Worm (Caenorhabditis elegans): ENCODE results near the gene str-92.
"Not testable (repeated sequence)": the region's sequence is repeated elsewhere in the genome, so short reads cannot be mapped to it uniquely, and the experiment has no call there.

Gene str-92

DNA sequence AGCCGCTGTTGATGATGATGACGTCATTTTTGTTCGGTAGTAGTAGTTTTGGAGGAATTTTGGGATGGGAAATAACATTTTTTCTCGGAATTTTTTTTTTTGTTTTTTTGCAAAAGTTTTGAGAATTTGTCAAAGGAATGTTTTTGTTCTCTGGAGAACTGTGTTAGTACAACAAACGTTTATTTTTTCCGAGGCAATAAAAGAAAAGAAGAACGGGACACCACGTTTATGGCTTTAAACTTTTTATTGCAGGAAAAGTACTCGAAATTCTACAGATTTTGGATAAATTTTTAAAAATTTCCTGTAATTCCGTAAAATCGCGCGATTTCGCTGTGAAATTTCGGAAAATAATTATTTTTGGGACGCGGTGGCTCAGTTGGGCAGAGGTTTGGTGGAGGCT lies 14.5 kb upstream of the str-92 start, which contains the start of gene F59A1.13:
Gene F59A1.13, minus strand, starts transcription at position 101 of the 400 bp plus-strand sequence.
- TF ChIP-seq pqm-1 (tag; optimal IDR thresholded peaks at IDR 0.05) (no peak), zag-1 (tag; optimal IDR thresholded peaks at IDR 0.05) (no peak), madf-9 (GFP tag; conservative IDR thresholded peaks at IDR 0.05) (no peak), zip-2 (tag; optimal IDR thresholded peaks at IDR 0.05) (no peak), lim-7 (GFP tag; IDR thresholded peaks at IDR 0.05) (no peak), tag-97 (GFP tag; IDR thresholded peaks at IDR 0.05) (no peak), daf-19 (GFP tag; conservative IDR thresholded peaks at IDR 0.05) (no peak), F10B5.3 (tag; optimal IDR thresholded peaks at IDR 0.05) (no peak), snpc-1.2 (GFP tag; IDR thresholded peaks at IDR 0.05) (no peak), lin-38 (GFP tag; IDR thresholded peaks at IDR 0.05) (no peak), F37D6.2 (tag; optimal IDR thresholded peaks at IDR 0.05) (no peak), jun-1 (tag; optimal IDR thresholded peaks at IDR 0.05) (no peak), nhr-77 (tag; optimal IDR thresholded peaks at IDR 0.05) (no peak), lir-3 (tag; optimal IDR thresholded peaks at IDR 0.05) (no peak), hif-1 (tag; optimal IDR thresholded peaks at IDR 0.05) (no peak)

DNA sequence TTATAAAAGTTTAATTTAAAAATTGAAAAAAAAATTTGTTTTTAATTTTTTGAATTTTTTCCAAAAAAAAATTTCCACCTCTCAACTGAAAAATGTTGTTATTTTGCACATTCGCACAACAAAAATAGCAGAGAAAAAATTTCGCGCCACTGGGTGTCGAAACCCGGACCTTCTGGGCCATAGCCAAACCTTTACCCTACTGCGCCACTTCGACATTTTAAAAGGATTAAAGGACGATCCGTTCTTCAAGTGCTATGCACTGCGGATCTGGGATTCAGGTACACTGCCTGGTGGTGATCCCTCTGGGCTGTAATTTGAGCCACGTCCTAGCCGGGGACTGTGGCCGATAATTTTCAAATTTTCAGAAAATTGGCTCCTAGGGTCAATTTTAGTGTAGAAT lies 10.9 kb upstream of the str-92 start:
- TF ChIP-seq egl-43 (GFP tag; IDR thresholded peaks at IDR 0.05) (0 out of 2 replicates have a peak, but pooled peaks have one; percentile 30), madf-5 (GFP tag; IDR thresholded peaks at IDR 0.05) (peak in 1 of 2 experiments; percentile 43; a peak in 1 of 4 replicates), lim-7 (GFP tag; IDR thresholded peaks at IDR 0.05) (peak; percentile 75), nhr-41 (GFP tag; IDR thresholded peaks at IDR 0.05) (0 out of 2 replicates have a peak, but pooled peaks have one; percentile 26), vab-7 (GFP tag; IDR thresholded peaks at IDR 0.05) (peak; percentile 62), snpc-1.2 (GFP tag; IDR thresholded peaks at IDR 0.05) (peak; percentile 32; the same call in 1 of the 2 replicates), pha-4 (GFP tag; IDR thresholded peaks at IDR 0.05) (0 out of 2 replicates have a peak, but pooled peaks have one; percentile 15), lin-38 (GFP tag; IDR thresholded peaks at IDR 0.05) (peak; percentile 31; the same call in 1 of the 2 replicates)
- TF ChIP-seq pha-4 (tag; optimal IDR thresholded peaks at IDR 0.05): not testable (repeated sequence)

DNA sequence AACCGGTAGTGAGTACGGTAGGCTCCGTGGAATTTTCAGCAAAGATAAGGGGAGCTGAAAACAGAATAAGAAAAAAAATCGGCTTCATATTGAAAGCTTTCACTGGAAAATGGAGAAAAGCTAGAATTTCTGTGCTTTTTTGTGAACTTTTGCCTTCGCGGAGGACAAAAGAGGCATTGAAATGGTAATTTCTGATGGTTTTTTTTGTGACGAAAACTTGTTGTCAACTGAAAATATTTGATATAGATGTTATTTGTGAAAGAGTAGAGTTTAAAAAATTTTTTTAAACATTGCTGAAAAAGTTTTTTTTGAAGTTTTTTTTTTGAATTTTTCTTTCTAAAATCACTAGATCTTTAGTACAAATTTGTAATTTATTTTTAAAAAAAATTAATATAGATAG lies 10.4 kb upstream of the str-92 start, which contains the start of gene F59A1.18:
Gene F59A1.18, minus strand, starts transcription at position 101 of the 400 bp plus-strand sequence.
- no peak for TF ChIP-seq ceh-28 (tag; optimal IDR thresholded peaks at IDR 0.05)
- no peak for TF ChIP-seq ama-1 (optimal IDR thresholded peaks at IDR 0.05)
- TF ChIP-seq daf-19 (GFP tag; conservative IDR thresholded peaks at IDR 0.05): no peak
- no peak for TF ChIP-seq arid-1 (GFP tag; conservative IDR thresholded peaks at IDR 0.05)
- no peak for TF ChIP-seq unc-62 (GFP tag; optimal IDR thresholded peaks at IDR 0.05 in 1 of 2)
- TF ChIP-seq unc-62 (tag; optimal IDR thresholded peaks at IDR 0.05): no peak
- no peak for TF ChIP-seq php-3 (GFP tag; IDR thresholded peaks at IDR 0.05)
- no peak for TF ChIP-seq fkh-10 (GFP tag; optimal IDR thresholded peaks at IDR 0.05)
- TF ChIP-seq lin-39 (tag; optimal IDR thresholded peaks at IDR 0.05): no peak
- TF ChIP-seq madf-5 (GFP tag; IDR thresholded peaks at IDR 0.05): no peak
- TF ChIP-seq unc-39 (tag; optimal IDR thresholded peaks at IDR 0.05): no peak
- TF ChIP-seq ceh-62 (tag; optimal IDR thresholded peaks at IDR 0.05): no peak
- no peak for TF ChIP-seq nhr-11 (tag; optimal IDR thresholded peaks at IDR 0.05)
- no peak for TF ChIP-seq F44E2.7 (GFP tag; IDR thresholded peaks at IDR 0.05)
- TF ChIP-seq ctbp-1 (GFP tag; IDR thresholded peaks at IDR 0.05): no peak
- TF ChIP-seq mep-1 (tag; optimal IDR thresholded peaks at IDR 0.05): no peak

DNA sequence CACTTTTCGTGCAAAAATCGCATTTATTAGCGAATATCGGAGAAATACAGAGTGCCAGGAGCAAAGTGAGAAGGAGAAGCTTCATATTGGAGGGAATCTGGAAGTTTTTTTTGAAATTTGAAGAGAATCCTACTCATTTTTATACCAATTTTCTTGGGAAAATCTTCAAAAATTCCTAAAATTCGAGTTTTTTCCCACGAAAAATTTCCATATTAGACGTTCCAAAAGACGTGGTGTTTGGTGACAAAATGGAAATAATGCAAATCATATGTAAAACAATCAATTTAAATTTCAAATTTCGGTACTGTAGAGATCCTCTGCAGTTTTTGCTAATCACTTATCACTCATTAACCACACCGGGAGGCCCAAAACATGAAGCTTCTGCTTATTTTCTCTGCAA lies 8.4 kb upstream of the str-92 start, which contains the start of the genes F59A1.16 and F59A1.6:
Gene F59A1.16, minus strand, starts transcription at position 101 of the 400 bp plus-strand sequence.
Gene F59A1.6, plus strand, starts transcription at position 285 of the 400 bp plus-strand sequence.
- no peak for TF ChIP-seq pqm-1 (tag; optimal IDR thresholded peaks at IDR 0.05)
- TF ChIP-seq nhr-237 (tag; optimal IDR thresholded peaks at IDR 0.05): no peak
- no peak for TF ChIP-seq rbr-2 (tag; optimal IDR thresholded peaks at IDR 0.05)
- no peak for TF ChIP-seq fos-1 (tag; optimal IDR thresholded peaks at IDR 0.05)
- TF ChIP-seq nhr-10 (tag; optimal IDR thresholded peaks at IDR 0.05): no peak
- TF ChIP-seq daf-8 (GFP tag; IDR thresholded peaks at IDR 0.05): no peak
- no peak for TF ChIP-seq hlh-11 (tag; optimal IDR thresholded peaks at IDR 0.05)
- TF ChIP-seq ceh-62 (tag; optimal IDR thresholded peaks at IDR 0.05): no peak
- no peak for TF ChIP-seq R02D3.7 (tag; optimal IDR thresholded peaks at IDR 0.05)
- TF ChIP-seq tra-1 (GFP tag; IDR thresholded peaks at IDR 0.05): no peak
- no peak for TF ChIP-seq lin-39 (tag; optimal IDR thresholded peaks at IDR 0.05)
- no peak for TF ChIP-seq arid-1 (GFP tag; conservative IDR thresholded peaks at IDR 0.05)
- TF ChIP-seq unc-62 (GFP tag; optimal IDR thresholded peaks at IDR 0.05 in 1 of 2): no peak
- no peak for TF ChIP-seq unc-62 (tag; optimal IDR thresholded peaks at IDR 0.05)
- no peak for TF ChIP-seq ceh-32 (tag; optimal IDR thresholded peaks at IDR 0.05; ENCODE audit: poor library complexity)
- TF ChIP-seq php-3 (GFP tag; IDR thresholded peaks at IDR 0.05): no peak
- no peak for TF ChIP-seq nhr-102 (tag; optimal IDR thresholded peaks at IDR 0.05)
- no peak for TF ChIP-seq mxl-3 (GFP tag; optimal IDR thresholded peaks at IDR 0.05)
